ENCODE assay signal across 2 fruit fly cellular contexts in the genomic region with DNA sequence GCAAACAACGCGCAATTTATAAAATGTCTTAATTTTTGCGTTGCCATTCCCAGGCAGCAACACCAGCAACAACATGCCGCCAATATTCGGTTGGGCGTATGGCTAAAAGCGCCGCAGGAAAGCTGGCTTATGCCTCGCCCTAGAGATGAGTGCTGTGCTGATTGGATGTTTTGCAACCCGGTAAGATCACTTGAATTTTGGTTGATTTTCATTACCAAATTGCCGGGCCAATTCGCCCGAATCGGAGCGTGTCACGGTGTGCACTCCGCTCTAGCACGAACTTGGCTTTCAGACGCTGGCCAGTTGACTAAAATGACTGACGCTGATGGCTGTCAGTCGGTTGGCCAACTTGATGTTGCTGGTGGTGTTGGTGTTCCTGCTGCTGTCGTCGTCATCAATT.
TF ChIP-seq lines count a peak whose summit lies in the region.

No protein-coding gene starts in this region.

TF ChIP-seq in whole organism, prepupa, 60 proteins besides CTCF, POLR2A, EP300 and RAD21 (continued from another document):
- TF ChIP-seq CG11902 (GFP tag; optimal IDR thresholded peaks at IDR 0.05; lab: Kevin White, UChicago), result peak; percentile 25
- TF ChIP-seq pdm3 (GFP tag; optimal IDR thresholded peaks at IDR 0.05; lab: Kevin White, UChicago), result peak; percentile 70
- peak; percentile 3 for TF ChIP-seq Ets21C (GFP tag; optimal IDR thresholded peaks at IDR 0.05; lab: Kevin White, UChicago)
- TF ChIP-seq CG6163 (GFP tag; IDR thresholded peaks at IDR 0.05; lab: Robert Waterston, UW), result peak; percentile 74
- TF ChIP-seq lz (GFP tag; optimal IDR thresholded peaks at IDR 0.05; lab: Kevin White, UChicago), result peak; percentile 43
- TF ChIP-seq Sox14 (GFP tag; optimal IDR thresholded peaks at IDR 0.05; lab: Kevin White, UChicago), result peak; percentile 48
- TF ChIP-seq achi (GFP tag; optimal IDR thresholded peaks at IDR 0.05; lab: Kevin White, UChicago), result peak; percentile 52
- peak; percentile 8 for TF ChIP-seq CG16779 (tag; optimal IDR thresholded peaks at IDR 0.05; lab: Kevin White, UChicago)
- TF ChIP-seq fd59A (GFP tag; optimal IDR thresholded peaks at IDR 0.05; lab: Kevin White, UChicago), result peak; percentile 54
- TF ChIP-seq spab (GFP tag; optimal IDR thresholded peaks at IDR 0.05; lab: Kevin White, UChicago), result peak; percentile 52
- TF ChIP-seq dac (GFP tag; optimal IDR thresholded peaks at IDR 0.05; lab: Kevin White, UChicago), result no peak
- no peak for TF ChIP-seq CG8319 (GFP tag; optimal IDR thresholded peaks at IDR 0.05; lab: Kevin White, UChicago)
- no peak for TF ChIP-seq fkh (GFP tag; optimal IDR thresholded peaks at IDR 0.05; lab: Kevin White, UChicago)
- no peak for TF ChIP-seq Blimp-1 (GFP tag; optimal IDR thresholded peaks at IDR 0.05; lab: Kevin White, UChicago)
- peak; percentile 76 for TF ChIP-seq eg (GFP tag; IDR thresholded peaks at IDR 0.05; lab: Robert Waterston, UW)
- TF ChIP-seq CG10631 (GFP tag; optimal IDR thresholded peaks at IDR 0.05; lab: Kevin White, UChicago), result peak; percentile 29
- peak; percentile 72 for TF ChIP-seq net (GFP tag; optimal IDR thresholded peaks at IDR 0.05; lab: Kevin White, UChicago)
- TF ChIP-seq vri (GFP tag; optimal IDR thresholded peaks at IDR 0.05; lab: Kevin White, UChicago), result peak; percentile 50
- TF ChIP-seq CG8119 (GFP tag; IDR thresholded peaks at IDR 0.05; lab: Robert Waterston, UW), result peak; percentile 69; the same call in 2 of the 3 replicates
- TF ChIP-seq Lpt (GFP tag; optimal IDR thresholded peaks at IDR 0.05; lab: Kevin White, UChicago), result peak; percentile 10
- TF ChIP-seq esn (GFP tag; optimal IDR thresholded peaks at IDR 0.05; lab: Kevin White, UChicago), result peak; percentile 65
- TF ChIP-seq CG6854 (GFP tag; optimal IDR thresholded peaks at IDR 0.05; lab: Kevin White, UChicago), result no peak
- TF ChIP-seq fd85E (GFP tag; optimal IDR thresholded peaks at IDR 0.05; lab: Kevin White, UChicago), result no peak
- TF ChIP-seq Eip78C (GFP tag; lab: Kevin White, UChicago), result peak; percentile 83
- peak; percentile 69 to 71 for TF ChIP-seq ss (GFP tag; optimal IDR thresholded peaks at IDR 0.05; lab: Kevin White, UChicago)
- TF ChIP-seq CG1621 (tag; optimal IDR thresholded peaks at IDR 0.05; lab: Kevin White, UChicago), result peak; percentile 59
- TF ChIP-seq Ets96B (tag; optimal IDR thresholded peaks at IDR 0.05; lab: Kevin White, UChicago), result peak; percentile 58
- peak; percentile 47 for TF ChIP-seq CG31627 (GFP tag; optimal IDR thresholded peaks at IDR 0.05; lab: Kevin White, UChicago)
- peak; percentile 38 for TF ChIP-seq Hr39 (GFP tag; optimal IDR thresholded peaks at IDR 0.05; lab: Kevin White, UChicago)
- TF ChIP-seq Hr38 (GFP tag; optimal IDR thresholded peaks at IDR 0.05; lab: Kevin White, UChicago), result no peak
- peak; percentile 86 for TF ChIP-seq svp (GFP tag; lab: Kevin White, UChicago)
- TF ChIP-seq CG8632 (GFP tag; optimal IDR thresholded peaks at IDR 0.05; lab: Kevin White, UChicago), result peak; percentile 47
- peak; percentile 59 for TF ChIP-seq OdsH (GFP tag; optimal IDR thresholded peaks at IDR 0.05; lab: Kevin White, UChicago)
- TF ChIP-seq CG15336 (GFP tag; IDR thresholded peaks at IDR 0.05; lab: Robert Waterston, UW), result peak; percentile 57
- TF ChIP-seq Hr4 (GFP tag; optimal IDR thresholded peaks at IDR 0.05; lab: Kevin White, UChicago), result peak; percentile 49
- TF ChIP-seq Met (GFP tag; optimal IDR thresholded peaks at IDR 0.05; lab: Kevin White, UChicago), result peak; percentile 52
- peak; percentile 67 for TF ChIP-seq CG3032 (tag; optimal IDR thresholded peaks at IDR 0.05; lab: Kevin White, UChicago)

TF ChIP-seq in whole organism, wandering third instar larva, 38 proteins besides CTCF, POLR2A, EP300 and RAD21 (continued from another document):
- TF ChIP-seq rgr (GFP tag; optimal IDR thresholded peaks at IDR 0.05; lab: Kevin White, UChicago) (peak; percentile 54), Dfd (GFP tag; optimal IDR thresholded peaks at IDR 0.05; lab: Kevin White, UChicago) (no peak), pan (optimal IDR thresholded peaks at IDR 0.05; lab: Kevin White, UChicago) (no peak), brk (GFP tag; optimal IDR thresholded peaks at IDR 0.05; lab: Kevin White, UChicago) (peak; percentile 30), woc (GFP tag; optimal IDR thresholded peaks at IDR 0.05; lab: Kevin White, UChicago) (peak; percentile 71), CG32264 (GFP tag; optimal IDR thresholded peaks at IDR 0.05; lab: Kevin White, UChicago) (no peak), Abd-B (GFP tag; optimal IDR thresholded peaks at IDR 0.05; lab: Kevin White, UChicago) (no peak)
TF ChIP-seq in whole organism, wandering third instar larva: peak in this region for 17.
